Fruit fly (Drosophila melanogaster): ENCODE results near the gene CG33783.

CG33783 gene

DNA sequence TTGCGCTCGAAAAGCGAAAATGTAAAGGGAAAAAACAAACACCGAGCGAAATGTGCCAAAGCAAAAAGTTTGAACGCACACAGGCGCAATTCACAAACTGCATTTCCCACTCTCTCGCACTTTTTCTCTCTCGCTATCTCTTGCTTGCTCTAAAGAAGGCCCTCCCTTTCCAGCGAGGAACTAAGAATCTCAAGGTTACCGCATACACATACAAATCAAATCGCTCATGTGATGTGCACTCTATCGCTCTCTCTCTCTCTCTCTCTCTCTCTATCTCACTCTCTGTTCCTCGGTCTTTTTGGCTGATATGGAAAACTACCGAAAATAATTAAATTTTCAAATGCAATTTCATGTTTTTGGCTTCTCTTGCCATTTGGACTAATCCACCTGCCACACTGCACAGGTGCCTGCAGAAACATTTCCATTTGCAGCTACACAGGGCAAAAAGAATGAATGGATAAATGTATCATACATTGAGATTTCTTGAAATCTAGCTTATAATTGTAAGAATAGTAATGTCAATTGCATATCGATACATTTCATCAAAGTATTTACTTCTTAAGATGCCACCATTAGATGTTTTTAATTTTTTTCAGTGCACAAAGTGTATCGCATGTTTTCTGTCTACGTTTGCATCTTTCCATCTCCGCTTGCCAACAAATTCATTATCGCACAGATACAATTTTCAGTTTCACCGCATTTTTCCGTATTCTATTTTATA is 12.9 kb downstream of the CG33783 start (continued):
- 0 out of 2 replicates have a peak, but pooled peaks have one; percentile 19 for TF ChIP-seq ssp (GFP tag; IDR thresholded peaks at IDR 0.05)
- TF ChIP-seq CG4820 (GFP tag; optimal IDR thresholded peaks at IDR 0.05), result peak; percentile 15
- no peak for TF ChIP-seq otp (GFP tag; IDR thresholded peaks at IDR 0.05)
- TF ChIP-seq her (GFP tag; optimal IDR thresholded peaks at IDR 0.05), result no peak
- no peak for TF ChIP-seq fu2 (GFP tag; optimal IDR thresholded peaks at IDR 0.05)
- TF ChIP-seq pum (GFP tag; optimal IDR thresholded peaks at IDR 0.05), result peak; percentile 10
- no peak for TF ChIP-seq ash1 (GFP tag; optimal IDR thresholded peaks at IDR 0.05)
- TF ChIP-seq CG34422 (GFP tag; IDR thresholded peaks at IDR 0.05), result peak; percentile 61; the same call in 2 of the 3 replicates
- peak; percentile 25 for TF ChIP-seq CG10979 (tag; optimal IDR thresholded peaks at IDR 0.05)
- TF ChIP-seq gem (tag; optimal IDR thresholded peaks at IDR 0.05), result peak; percentile 62
- peak; percentile 7 for TF ChIP-seq CG12219 (GFP tag; optimal IDR thresholded peaks at IDR 0.05)
- peak; percentile 40; the same call in 1 of the 2 replicates for TF ChIP-seq ranshi (GFP tag; IDR thresholded peaks at IDR 0.05)
- peak; percentile 14 for TF ChIP-seq CG2120 (GFP tag; optimal IDR thresholded peaks at IDR 0.05)
- peak; percentile 1 for TF ChIP-seq Atf-2 (GFP tag; optimal IDR thresholded peaks at IDR 0.05)
- no peak for TF ChIP-seq nau (GFP tag; optimal IDR thresholded peaks at IDR 0.05)
- TF ChIP-seq CG12071 (GFP tag; optimal IDR thresholded peaks at IDR 0.05), result no peak
- TF ChIP-seq Drgx (GFP tag; IDR thresholded peaks at IDR 0.05), result peak; percentile 86
- TF ChIP-seq shn (GFP tag; optimal IDR thresholded peaks at IDR 0.05), result no peak
- TF ChIP-seq Hmr (GFP tag; optimal IDR thresholded peaks at IDR 0.05), result no peak
- no peak for TF ChIP-seq CG4617 (GFP tag; optimal IDR thresholded peaks at IDR 0.05; ENCODE audit: borderline replicate concordance)
- peak; percentile 24 for TF ChIP-seq NC2β (GFP tag; optimal IDR thresholded peaks at IDR 0.05)
- peak; percentile 26; the same call in 1 of the 3 replicates for TF ChIP-seq Aef1 (GFP tag; IDR thresholded peaks at IDR 0.05)
- no peak for TF ChIP-seq dimm (GFP tag; IDR thresholded peaks at IDR 0.05)
- no peak for TF ChIP-seq az2 (GFP tag; optimal IDR thresholded peaks at IDR 0.05)
- no peak for TF ChIP-seq tna (GFP tag; IDR thresholded peaks at IDR 0.05; ENCODE audit: partially characterized antibody)
- TF ChIP-seq CG17361 (GFP tag; IDR thresholded peaks at IDR 0.05), result 0 out of 3 replicates have a peak, but pooled peaks have one; percentile 45
- TF ChIP-seq CG8281 (tag; optimal IDR thresholded peaks at IDR 0.05), result no peak
- peak in 1 of 2 experiments; percentile 4 for TF ChIP-seq dpn (GFP tag; optimal IDR thresholded peaks at IDR 0.05)
- no peak for TF ChIP-seq Hr39 (optimal IDR thresholded peaks at IDR 0.05)
- TF ChIP-seq Antp (GFP tag; optimal IDR thresholded peaks at IDR 0.05), result peak; percentile 2
- TF ChIP-seq Fer1 (GFP tag; optimal IDR thresholded peaks at IDR 0.05), result no peak
- TF ChIP-seq knrl (GFP tag; IDR thresholded peaks at IDR 0.05; ENCODE audit: partially characterized antibody), result no peak
- peak; percentile 73 for TF ChIP-seq Sox102F (GFP tag; optimal IDR thresholded peaks at IDR 0.05)
- peak; percentile 3 for TF ChIP-seq tap (tag; optimal IDR thresholded peaks at IDR 0.05)
- no peak for TF ChIP-seq CG17385 (GFP tag; optimal IDR thresholded peaks at IDR 0.05)
- no peak for TF ChIP-seq jing (GFP tag; optimal IDR thresholded peaks at IDR 0.05)
- TF ChIP-seq CG6254 (GFP tag; optimal IDR thresholded peaks at IDR 0.05), result no peak
- no peak for TF ChIP-seq MESR4 (GFP tag; optimal IDR thresholded peaks at IDR 0.05)
- no peak for TF ChIP-seq tup (GFP tag; optimal IDR thresholded peaks at IDR 0.05)
- 0 out of 2 replicates have a peak, but pooled peaks have one; percentile 17 for TF ChIP-seq ro (GFP tag; IDR thresholded peaks at IDR 0.05)
- TF ChIP-seq CG11695 (GFP tag; IDR thresholded peaks at IDR 0.05), result 0 out of 3 replicates have a peak, but pooled peaks have one; percentile 35
- TF ChIP-seq CG6689 (GFP tag; IDR thresholded peaks at IDR 0.05), result peak; percentile 44; the same call in 1 of the 2 replicates
- no peak for TF ChIP-seq CG13287 (GFP tag; IDR thresholded peaks at IDR 0.05; ENCODE audit: partially characterized antibody)
- no peak for TF ChIP-seq CG1529 (GFP tag; optimal IDR thresholded peaks at IDR 0.05)
- TF ChIP-seq vfl (GFP tag; optimal IDR thresholded peaks at IDR 0.05), result no peak
- no peak for TF ChIP-seq CG9817 (tag; optimal IDR thresholded peaks at IDR 0.05)
- TF ChIP-seq onecut (GFP tag; IDR thresholded peaks at IDR 0.05), result no peak
- TF ChIP-seq jumu (GFP tag; optimal IDR thresholded peaks at IDR 0.05), result no peak
- TF ChIP-seq CG3407 (GFP tag; optimal IDR thresholded peaks at IDR 0.05), result no peak
- peak; percentile 63 for TF ChIP-seq cg (GFP tag; optimal IDR thresholded peaks at IDR 0.05)
